Worm (Caenorhabditis elegans) whole organism, young adult: ENCODE measurements around the gene asb-2.

Experiments used
- B0261.1 ChIP-seq: sonication (generic microtip); optimal IDR thresholded peaks from 2 replicates; lab custom pipeline; 2016; ENCODE audit warnings: mild to moderate bottlenecking, missing genetic modification characterization, moderate library complexity, missing compliant biosample characterization
- C17E4.6 ChIP-seq: fragments of 200-800 bp; sonication (Bioruptor generic); IDR thresholded peaks from 2 replicates; pipeline ENCODE4 v1.3.6; 2022; ENCODE audit warnings: missing genetic modification reagents, missing genetic modification characterization, missing compliant biosample characterization
- F52B5.7 ChIP-seq: sonication (generic microtip); optimal IDR thresholded peaks from 2 replicates; lab custom pipeline; 2016; ENCODE audit warnings: mild to moderate bottlenecking, missing genetic modification characterization, missing compliant biosample characterization
- K11D2.4 ChIP-seq: fragments of 200-800 bp; sonication (Bioruptor generic); IDR thresholded peaks from 2 replicates; pipeline ENCODE4 v1.3.6; 2022; ENCODE audit warnings: missing genetic modification reagents, missing genetic modification characterization, missing compliant biosample characterization
- K12H6.12 ChIP-seq: fragments of 200-800 bp; sonication (Bioruptor generic); optimal IDR thresholded peaks from 2 replicates; lab custom pipeline; 2018; ENCODE audit warnings: mild to moderate bottlenecking, missing genetic modification characterization, missing compliant biosample characterization
- Y53F4B.3 ChIP-seq: fragments of 200-800 bp; sonication (Bioruptor generic); IDR thresholded peaks from 2 replicates; pipeline ENCODE4 v1.3.6; 2022; ENCODE audit warnings: missing genetic modification reagents, missing genetic modification characterization, missing compliant biosample characterization
- Y53G8AR.9 ChIP-seq: fragments of 200-800 bp; sonication (Bioruptor generic); conservative IDR thresholded peaks from 2 replicates; pipeline ENCODE4 v1.3.6; 2022; ENCODE audit warnings: missing genetic modification reagents, missing genetic modification characterization, missing compliant biosample characterization
- Y95B8A.8 ChIP-seq: fragments of 200-800 bp; sonication (Bioruptor generic); IDR thresholded peaks from 2 replicates; pipeline ENCODE4 v1.3.6; 2022; ENCODE audit warnings: missing genetic modification reagents, missing genetic modification characterization, missing compliant biosample characterization
- ZK185.1 ChIP-seq: sonication (generic microtip); optimal IDR thresholded peaks from 2 replicates; lab custom pipeline; 2016; ENCODE audit warnings: mild to moderate bottlenecking, missing genetic modification characterization, missing compliant biosample characterization; ENCODE audit not compliant: poor library complexity, severe bottlenecking
- akir-1 ChIP-seq: fragments of 200-800 bp; sonication (Bioruptor generic); optimal IDR thresholded peaks from 2 replicates; lab custom pipeline; 2018; ENCODE audit warnings: mild to moderate bottlenecking, missing genetic modification characterization, moderate library complexity, missing compliant biosample characterization
- attf-5 ChIP-seq: fragments of 200-800 bp; sonication (Bioruptor generic); optimal IDR thresholded peaks from 2 replicates; lab custom pipeline; 2018; ENCODE audit warnings: mild to moderate bottlenecking, missing genetic modification characterization, missing compliant biosample characterization
- bed-2 ChIP-seq: fragments of 200-800 bp; sonication (Bioruptor generic); IDR thresholded peaks from 2 replicates; pipeline ENCODE4 v1.3.6; 2022; ENCODE audit warnings: missing genetic modification reagents, missing genetic modification characterization, missing compliant biosample characterization
- ccch-3 ChIP-seq: fragments of 200-800 bp; sonication (Bioruptor generic); optimal IDR thresholded peaks from 2 replicates; lab custom pipeline; 2018; ENCODE audit warnings: mild to moderate bottlenecking, missing genetic modification characterization, missing compliant biosample characterization
- cebp-1 ChIP-seq, 2 experiments: fragments of 200-800 bp in 1 of 2; sonication (Bioruptor generic) in 1 of 2; sonication (generic microtip) in 1 of 2; IDR thresholded peaks in 1 of 2; optimal IDR thresholded peaks in 1 of 2; 2 replicates each; pipeline versions ENCODE4 v1.3.6 to Lab custom; 2017 to 2022; ENCODE audit warnings: missing compliant biosample characterization in 2 of 2, missing genetic modification characterization in 2 of 2, mild to moderate bottlenecking in 1 of 2, missing genetic modification reagents in 1 of 2, moderate library complexity in 1 of 2
- ceh-40 ChIP-seq: fragments of 200-800 bp; sonication (Bioruptor generic); IDR thresholded peaks from 2 replicates; pipeline ENCODE4 v1.3.6; 2022; ENCODE audit warnings: missing genetic modification characterization, missing compliant biosample characterization
- egl-44 ChIP-seq: fragments of 200-800 bp; sonication (Bioruptor generic); IDR thresholded peaks from 2 replicates; pipeline ENCODE4 v1.3.6; 2022; ENCODE audit warnings: missing genetic modification reagents, missing genetic modification characterization, missing compliant biosample characterization
- ekl-4 ChIP-seq: fragments of 200-800 bp; sonication (Bioruptor generic); IDR thresholded peaks from 2 replicates; pipeline ENCODE4 v1.3.6; 2022; ENCODE audit warnings: missing genetic modification reagents, missing genetic modification characterization, missing compliant biosample characterization
- ets-4 ChIP-seq: fragments of 200-800 bp; sonication (Bioruptor generic); optimal IDR thresholded peaks from 2 replicates; lab custom pipeline; 2018; ENCODE audit warnings: mild to moderate bottlenecking, missing genetic modification characterization, missing compliant biosample characterization
- hmg-1.2 ChIP-seq: fragments of 200-800 bp; sonication (Bioruptor generic); IDR thresholded peaks from 2 replicates; pipeline ENCODE4 v1.3.6; 2022; ENCODE audit warnings: missing genetic modification reagents, missing genetic modification characterization, missing compliant biosample characterization
- hmg-20 ChIP-seq: fragments of 200-800 bp; sonication (Bioruptor generic); IDR thresholded peaks from 2 replicates; pipeline ENCODE4 v1.3.6; 2022; ENCODE audit warnings: missing genetic modification reagents, missing genetic modification characterization, missing compliant biosample characterization
- let-526 ChIP-seq: fragments of 200-800 bp; sonication (Bioruptor generic); IDR thresholded peaks from 2 replicates; pipeline ENCODE4 v1.3.6; 2022; ENCODE audit warnings: missing genetic modification reagents, missing genetic modification characterization, missing compliant biosample characterization
- lir-1 ChIP-seq: fragments of 200-800 bp; sonication (Bioruptor generic); conservative IDR thresholded peaks from 2 replicates; pipeline ENCODE4 v1.3.6; 2022; ENCODE audit warnings: missing genetic modification reagents, missing genetic modification characterization, missing compliant biosample characterization
- madf-3 ChIP-seq: fragments of 200-800 bp; sonication (Bioruptor generic); IDR thresholded peaks from 2 replicates; pipeline ENCODE4 v1.3.6; 2022; ENCODE audit warnings: missing genetic modification reagents, missing genetic modification characterization, missing compliant biosample characterization
- mxl-1 ChIP-seq: sonication (generic microtip); optimal IDR thresholded peaks from 2 replicates; lab custom pipeline; 2016; ENCODE audit warnings: missing genetic modification characterization, missing compliant biosample characterization
- nfya-1 ChIP-seq: sonication (generic microtip); optimal IDR thresholded peaks from 2 replicates; lab custom pipeline; 2017; ENCODE audit warnings: antibody characterized with exemption, missing compliant biosample characterization, missing genetic modification characterization, borderline replicate concordance; ENCODE audit not compliant: insufficient read depth
- nfya-2 ChIP-seq: fragments of 200-800 bp; sonication (Bioruptor generic); IDR thresholded peaks from 2 replicates; pipeline ENCODE4 v1.3.6; 2022; ENCODE audit warnings: missing genetic modification reagents, missing genetic modification characterization, missing compliant biosample characterization
- nfyb-1 ChIP-seq: fragments of 200-800 bp; sonication (Bioruptor generic); IDR thresholded peaks from 2 replicates; pipeline ENCODE4 v1.3.6; 2022; ENCODE audit warnings: missing genetic modification reagents, missing genetic modification characterization, missing compliant biosample characterization
- nhr-80 ChIP-seq: sonication (generic microtip); optimal IDR thresholded peaks from 2 replicates; lab custom pipeline; 2016; ENCODE audit warnings: missing genetic modification characterization, missing compliant biosample characterization
- rpc-1 ChIP-seq, 2 experiments: fragments of 150-350 bp in 1 of 2; sonication (generic microtip) in 1 of 2; optimal IDR thresholded peaks; 2 replicates each; lab custom pipeline; 2014 to 2018; ENCODE audit warnings: missing biosample characterization in 1 of 2, missing genetic modification characterization in 1 of 2, missing genetic modification reagents in 1 of 2, missing genotype in 1 of 2
- snpc-1.1 ChIP-seq: sonication (generic microtip); optimal IDR thresholded peaks from 2 replicates; lab custom pipeline; 2017; ENCODE audit warnings: missing genetic modification characterization, mild to moderate bottlenecking, missing compliant biosample characterization, antibody characterized with exemption, moderate library complexity, missing genotype, missing genetic modification reagents; ENCODE audit not compliant: insufficient read depth
- snpc-1.3 ChIP-seq: sonication (generic microtip); optimal IDR thresholded peaks from 2 replicates; lab custom pipeline; 2017; ENCODE audit warnings: missing genetic modification characterization, mild to moderate bottlenecking, missing compliant biosample characterization, antibody characterized with exemption, moderate library complexity, missing genotype, missing genetic modification reagents; ENCODE audit not compliant: insufficient read depth
- somi-1 ChIP-seq: fragments of 200-800 bp; sonication (Bioruptor generic); optimal IDR thresholded peaks from 2 replicates; lab custom pipeline; 2018; ENCODE audit warnings: mild to moderate bottlenecking, missing genetic modification characterization, missing compliant biosample characterization
- tbx-9 ChIP-seq: sonication (generic microtip); optimal IDR thresholded peaks from 2 replicates; lab custom pipeline; 2016; ENCODE audit warnings: borderline replicate concordance, missing genetic modification characterization, inconsistent platforms, missing compliant biosample characterization
- unc-62 ChIP-seq: fragments of 150-350 bp; optimal IDR thresholded peaks from 2 replicates; lab custom pipeline; 2014; ENCODE audit warnings: missing biosample characterization, missing genetic modification reagents, missing genetic modification characterization
- xnd-1 ChIP-seq: sonication (generic microtip); optimal IDR thresholded peaks from 2 replicates; lab custom pipeline; 2016; ENCODE audit warnings: missing genotype, missing genetic modification reagents, missing genetic modification characterization, missing compliant biosample characterization
- zfh-2 ChIP-seq: fragments of 200-800 bp; sonication (Bioruptor generic); conservative IDR thresholded peaks from 2 replicates; pipeline ENCODE4 v1.3.6; 2022; ENCODE audit warnings: missing genetic modification reagents, missing genetic modification characterization, missing compliant biosample characterization
- ztf-18 ChIP-seq: sonication (generic microtip); optimal IDR thresholded peaks from 2 replicates; lab custom pipeline; 2016; ENCODE audit warnings: missing genotype, mild to moderate bottlenecking, missing genetic modification characterization, missing compliant biosample characterization
- ztf-25 ChIP-seq: fragments of 200-800 bp; sonication (Bioruptor generic); IDR thresholded peaks from 2 replicates; pipeline ENCODE4 v1.3.6; 2022; ENCODE audit warnings: missing genetic modification reagents, missing genetic modification characterization, missing compliant biosample characterization

asb-2 gene

ce11 chrX:4480800-4481199 lies 11.2 kb downstream of the asb-2 start:
- TF ChIP-seq nhr-80 (tag; lab: Kevin White, UChicago) (peak; percentile 70), cebp-1 (GFP tag; IDR thresholded peaks at IDR 0.05; lab: Robert Waterston, UW) (no peak), cebp-1 (tag; optimal IDR thresholded peaks at IDR 0.05; lab: Kevin White, UChicago) (peak; percentile 12), mxl-1 (tag; lab: Kevin White, UChicago) (no peak)

- no peak for TF ChIP-seq ZK185.1 (tag; lab: Kevin White, UChicago)
- no peak for TF ChIP-seq zfh-2 (GFP tag; lab: Robert Waterston, UW)
- TF ChIP-seq F52B5.7 (tag; lab: Kevin White, UChicago): no peak
- TF ChIP-seq K11D2.4 (GFP tag; lab: Robert Waterston, UW): no peak
- TF ChIP-seq ets-4: no peak
- no peak for TF ChIP-seq snpc-1.3 (tag; lab: Kevin White, UChicago)
- no peak for TF ChIP-seq ceh-40 (GFP tag; lab: Robert Waterston, UW)
- TF ChIP-seq rpc-1 (optimal IDR thresholded peaks at IDR 0.05; lab: Kevin White, UChicago): no peak
- TF ChIP-seq rpc-1 (tag; optimal IDR thresholded peaks at IDR 0.05; lab: Kevin White, UChicago): no peak
- TF ChIP-seq ztf-25 (GFP tag; lab: Robert Waterston, UW): no peak
- no peak for TF ChIP-seq C17E4.6 (GFP tag; lab: Robert Waterston, UW)
- no peak for TF ChIP-seq Y53F4B.3
- no peak for TF ChIP-seq somi-1 (GFP tag; lab: Kevin White, UChicago)
- TF ChIP-seq akir-1 (GFP tag; lab: Kevin White, UChicago): no peak
- no peak for TF ChIP-seq ccch-3
- TF ChIP-seq bed-2: no peak
- TF ChIP-seq B0261.1: no peak
Observed at ce11 chrX:4484072-4484471, 14.5 kb downstream of the asb-2 start.

- no peak for TF ChIP-seq hmg-1.2 (GFP tag; lab: Robert Waterston, UW)
Observed at ce11 chrX:4488807-4489336, 19.3 kb downstream of the asb-2 start, which contains the start of gene ncr-1. Gene ncr-1 (minus strand): TSS chrX:4488857.

DNA sequence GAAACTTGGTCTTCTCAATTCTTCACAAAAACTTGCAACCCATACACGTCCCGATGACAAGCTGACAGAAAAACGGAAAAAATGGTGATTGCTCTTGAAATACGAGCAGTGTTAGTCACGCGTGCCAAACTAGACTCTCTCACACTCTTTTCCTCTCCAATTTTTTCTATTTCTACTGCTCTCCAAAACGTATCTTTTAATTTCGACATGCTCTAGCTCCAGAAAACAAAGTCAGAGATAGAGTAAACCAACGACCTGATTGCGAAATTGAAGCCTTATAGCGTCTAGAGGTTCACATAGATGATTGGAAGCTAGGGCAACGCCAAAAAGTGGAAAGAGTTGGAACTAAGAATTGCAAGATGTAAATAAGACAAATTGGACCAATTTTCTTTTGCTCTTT lies 20.8 kb downstream of the asb-2 start:
- TF ChIP-seq tbx-9 (tag; lab: Kevin White, UChicago): no peak
- no peak for TF ChIP-seq cebp-1 (GFP tag; IDR thresholded peaks at IDR 0.05; lab: Robert Waterston, UW)
- TF ChIP-seq cebp-1 (tag; optimal IDR thresholded peaks at IDR 0.05; lab: Kevin White, UChicago): peak; percentile 91
- no peak for TF ChIP-seq snpc-1.1 (tag; lab: Kevin White, UChicago)

DNA sequence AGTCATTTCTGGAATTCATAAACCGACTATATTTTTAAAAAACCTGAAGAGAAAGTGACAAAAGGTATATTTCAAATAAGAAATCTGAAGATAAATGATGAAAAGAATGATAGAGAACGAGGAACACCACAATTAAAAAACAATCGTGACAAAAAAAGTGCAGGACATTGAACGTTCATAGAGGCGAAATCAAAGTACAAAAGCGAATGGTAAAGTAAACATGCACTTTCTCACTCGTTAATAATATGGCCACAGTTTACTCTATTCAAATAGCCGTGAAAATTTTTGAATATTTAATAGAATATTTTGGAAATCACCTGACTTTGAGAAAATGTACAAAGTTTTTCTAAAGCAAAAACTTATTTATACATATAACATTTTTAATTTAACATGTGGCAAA lies 22.6 kb downstream of the asb-2 start, which contains the start of gene F46H6.5:
Gene F46H6.5, minus strand, starts transcription at position 10 of the 400 bp plus-strand sequence.
- TF ChIP-seq unc-62 (GFP tag; lab: Kevin White, UChicago) (no peak), nfya-1 (no peak), K12H6.12 (tag; lab: Kevin White, UChicago) (no peak), C17E4.6 (GFP tag; lab: Robert Waterston, UW) (no peak), let-526 (GFP tag; lab: Robert Waterston, UW) (no peak), hmg-20 (GFP tag; lab: Robert Waterston, UW) (no peak)
- TF ChIP-seq, all 124 proteins: peak for 0

DNA sequence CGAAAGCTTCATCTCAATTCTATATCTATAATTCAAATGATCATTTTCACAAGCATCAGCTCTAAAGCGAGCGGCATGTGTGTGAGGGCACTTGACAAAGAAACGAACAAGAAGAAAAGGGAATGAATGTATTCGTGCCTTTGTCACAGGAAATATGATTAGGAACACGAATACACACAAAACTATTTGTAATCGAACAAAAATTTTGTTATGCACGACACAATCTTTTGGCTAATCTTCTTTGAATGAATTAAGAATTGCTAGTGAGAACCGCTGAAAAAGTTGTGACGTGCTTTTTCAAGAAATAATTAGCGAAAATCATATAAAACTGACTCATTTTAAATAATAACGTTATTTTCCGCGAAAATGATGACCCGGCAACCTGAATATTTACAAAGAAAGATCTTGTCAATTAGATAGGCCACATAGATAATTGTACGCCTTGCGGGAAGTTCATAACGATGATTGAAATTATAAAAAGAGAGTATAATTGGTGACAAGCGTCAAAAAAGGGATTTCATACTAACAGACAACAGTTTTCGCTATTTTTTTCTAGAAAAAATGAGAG lies 24.0 kb downstream of the asb-2 start:
- TF ChIP-seq tbx-9 (tag; lab: Kevin White, UChicago) (no peak), madf-3 (GFP tag; lab: Robert Waterston, UW) (no peak), nfya-2 (GFP tag; lab: Robert Waterston, UW) (no peak), lir-1 (no peak), egl-44 (GFP tag; lab: Robert Waterston, UW) (no peak), bed-2 (no peak), Y53G8AR.9 (GFP tag; lab: Robert Waterston, UW) (no peak), ztf-18 (tag; lab: Kevin White, UChicago) (no peak), Y95B8A.8 (GFP tag; lab: Robert Waterston, UW) (no peak), xnd-1 (tag; lab: Kevin White, UChicago) (no peak), ekl-4 (GFP tag; lab: Robert Waterston, UW) (no peak), attf-5 (no peak), nfyb-1 (GFP tag; lab: Robert Waterston, UW) (no peak)
